Fruit fly (Drosophila melanogaster) whole organism, pupa: ENCODE measurements around the gene Nna1.

Experiments used
- CG10348 ChIP-seq: fragments of 200-800 bp; sonication (Bioruptor generic); IDR thresholded peaks from 2 replicates; pipeline ENCODE4 v1.3.6; 2022; ENCODE audit warnings: missing biosample characterization, missing genetic modification characterization
- CG12605 ChIP-seq: fragments of 200-800 bp; sonication (Bioruptor generic); IDR thresholded peaks from 2 replicates; pipeline ENCODE4 v1.3.6; 2022; ENCODE audit warnings: missing biosample characterization, missing genetic modification characterization
- CG13204 ChIP-seq: fragments of 200-800 bp; sonication (Bioruptor generic); optimal IDR thresholded peaks from 2 replicates; lab custom pipeline; 2018; ENCODE audit warnings: missing biosample characterization, mild to moderate bottlenecking, missing genetic modification characterization, moderate library complexity
- CG14655 ChIP-seq: fragments of 200-800 bp; sonication (Bioruptor generic); optimal IDR thresholded peaks from 3 replicates; lab custom pipeline; 2017; ENCODE audit warnings: mild to moderate bottlenecking, missing biosample characterization, missing genetic modification reagents, missing genetic modification characterization
- CG15710 ChIP-seq: fragments of 200-800 bp; sonication (Bioruptor generic); optimal IDR thresholded peaks from 2 replicates; lab custom pipeline; 2018; ENCODE audit warnings: missing biosample characterization, mild to moderate bottlenecking, missing genetic modification characterization, moderate library complexity
- CG17806 ChIP-seq: fragments of 200-800 bp; sonication (Bioruptor generic); optimal IDR thresholded peaks from 2 replicates; lab custom pipeline; 2018; ENCODE audit warnings: missing biosample characterization, mild to moderate bottlenecking, missing genetic modification characterization, moderate library complexity
- CG32121 ChIP-seq: fragments of 200-800 bp; sonication (Bioruptor generic); IDR thresholded peaks from 2 replicates; pipeline ENCODE4 v1.3.6; 2022; ENCODE audit warnings: missing biosample characterization, missing genetic modification characterization
- CG34367 ChIP-seq: fragments of 200-800 bp; sonication (Bioruptor generic); optimal IDR thresholded peaks from 2 replicates; lab custom pipeline; 2018; ENCODE audit warnings: missing biosample characterization, mild to moderate bottlenecking, missing genetic modification characterization
- CG4496 ChIP-seq: fragments of 200-800 bp; sonication (Bioruptor generic); IDR thresholded peaks from 3 replicates; pipeline ENCODE4 v1.3.6; 2022; ENCODE audit warnings: missing biosample characterization, missing genetic modification characterization
- CG8159 ChIP-seq: fragments of 200-800 bp; sonication (Bioruptor generic); optimal IDR thresholded peaks from 3 replicates; lab custom pipeline; 2018; ENCODE audit warnings: missing biosample characterization, mild to moderate bottlenecking, missing genetic modification characterization, moderate library complexity
- CG8301 ChIP-seq: fragments of 200-800 bp; sonication (Bioruptor generic); optimal IDR thresholded peaks from 2 replicates; lab custom pipeline; 2018; ENCODE audit warnings: missing biosample characterization, mild to moderate bottlenecking, missing genetic modification characterization
- CG9948 ChIP-seq: fragments of 200-800 bp; sonication (Bioruptor generic); optimal IDR thresholded peaks from 2 replicates; lab custom pipeline; 2018; ENCODE audit warnings: missing biosample characterization, mild to moderate bottlenecking, missing genetic modification characterization, moderate library complexity
- D1 ChIP-seq: fragments of 200-800 bp; sonication (Bioruptor generic); optimal IDR thresholded peaks from 2 replicates; lab custom pipeline; 2018; ENCODE audit warnings: missing biosample characterization, mild to moderate bottlenecking, missing genetic modification characterization, moderate library complexity
- EcR ChIP-seq: fragments of 200-800 bp; sonication (Bioruptor generic); optimal IDR thresholded peaks from 3 replicates; lab custom pipeline; 2019; ENCODE audit warnings: missing biosample characterization, missing genetic modification characterization, mild to moderate bottlenecking, moderate library complexity, missing genetic modification reagents
- Ets98B ChIP-seq: fragments of 200-800 bp; sonication (Bioruptor generic); IDR thresholded peaks from 2 replicates; pipeline ENCODE4 v1.3.6; 2022; ENCODE audit warnings: missing biosample characterization, missing genetic modification characterization
- Pif1A ChIP-seq: fragments of 200-800 bp; sonication (Bioruptor generic); optimal IDR thresholded peaks from 3 replicates; lab custom pipeline; 2016; ENCODE audit warnings: missing biosample characterization, missing genetic modification characterization
- Pif1B ChIP-seq: fragments of 200-800 bp; sonication (Bioruptor generic); optimal IDR thresholded peaks from 3 replicates; lab custom pipeline; 2016; ENCODE audit warnings: missing biosample characterization, missing genetic modification characterization
- Snoo ChIP-seq: fragments of 200-800 bp; sonication (Bioruptor generic); optimal IDR thresholded peaks from 3 replicates; lab custom pipeline; 2017; ENCODE audit warnings: missing biosample characterization, mild to moderate bottlenecking, missing genetic modification characterization, inconsistent platforms
- fd96Ca ChIP-seq: fragments of 200-800 bp; sonication (Bioruptor generic); IDR thresholded peaks from 3 replicates; pipeline ENCODE4 v1.3.6; 2022; ENCODE audit warnings: missing biosample characterization, missing genetic modification characterization
- gl ChIP-seq: fragments of 200-800 bp; sonication (Bioruptor generic); optimal IDR thresholded peaks from 2 replicates; lab custom pipeline; 2018; ENCODE audit warnings: missing biosample characterization, mild to moderate bottlenecking, missing genetic modification characterization
- rn ChIP-seq: fragments of 200-800 bp; sonication (Bioruptor generic); IDR thresholded peaks from 2 replicates; pipeline ENCODE4 v1.3.6; 2022; ENCODE audit warnings: missing biosample characterization, missing genetic modification characterization

Nna1 gene

DNA sequence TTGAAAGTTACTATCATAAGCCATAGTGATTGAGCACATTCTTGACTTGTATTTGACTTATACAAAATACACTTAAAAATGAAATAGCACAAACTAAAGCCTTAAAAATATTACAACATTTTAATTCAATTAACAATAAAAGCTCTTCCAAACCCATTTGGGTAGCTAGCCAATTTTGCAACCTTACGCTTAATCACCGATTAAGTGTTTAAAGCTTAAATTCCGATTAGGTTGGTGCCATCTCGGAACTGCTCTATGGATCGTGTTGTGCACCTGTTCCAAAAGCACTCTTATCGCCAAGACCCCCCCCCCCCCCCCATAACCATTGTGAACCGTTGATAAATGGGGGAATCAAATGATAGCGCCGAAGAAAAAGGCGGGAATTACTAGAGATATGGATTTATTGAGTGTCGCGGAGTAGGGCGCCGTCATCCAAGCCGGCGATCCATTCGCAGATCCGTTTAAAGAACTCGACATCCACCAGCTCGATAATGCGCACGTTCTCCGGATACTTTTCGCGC lies 14.1 kb upstream of the Nna1 start:
- TF ChIP-seq CG9948 (tag; lab: Kevin White, UChicago) (no peak), CG34367 (no peak), rn (GFP tag; lab: Robert Waterston, UW) (no peak), CG8301 (tag; lab: Kevin White, UChicago) (no peak), Pif1A (GFP tag; lab: Kevin White, UChicago) (no peak), Pif1B (no peak), CG10348 (GFP tag; lab: Robert Waterston, UW) (no peak), CG15710 (no peak), fd96Ca (GFP tag; lab: Robert Waterston, UW) (no peak), CG17806 (no peak), D1 (tag; lab: Kevin White, UChicago) (no peak), Snoo (tag; lab: Kevin White, UChicago) (no peak), CG13204 (no peak), CG8159 (tag; lab: Kevin White, UChicago) (no peak), Ets98B (GFP tag; lab: Robert Waterston, UW) (no peak), EcR (GFP tag; lab: Kevin White, UChicago) (no peak), CG4496 (no peak), gl (tag; lab: Kevin White, UChicago) (no peak), CG12605 (no peak)

- TF ChIP-seq fd96Ca (GFP tag; lab: Robert Waterston, UW): no peak
- peak; percentile 29 for TF ChIP-seq Snoo (tag; lab: Kevin White, UChicago)
- TF ChIP-seq EcR (GFP tag; lab: Kevin White, UChicago): no peak
- peak; percentile 71 for TF ChIP-seq CG8159 (tag; lab: Kevin White, UChicago)
- peak; percentile 67 for TF ChIP-seq CG17806
- TF ChIP-seq Pif1B: peak; percentile 24
- peak; percentile 45 for TF ChIP-seq CG34367
- no peak for TF ChIP-seq rn (GFP tag; lab: Robert Waterston, UW)
- peak; percentile 60 for TF ChIP-seq CG9948 (tag; lab: Kevin White, UChicago)
- peak; percentile 65 for TF ChIP-seq CG32121 (GFP tag; lab: Robert Waterston, UW)
- TF ChIP-seq CG14655 (GFP tag; lab: Kevin White, UChicago): peak; percentile 47
- peak; percentile 37 for TF ChIP-seq Pif1A (GFP tag; lab: Kevin White, UChicago)
- TF ChIP-seq CG4496: peak; percentile 66
- TF ChIP-seq CG8301 (tag; lab: Kevin White, UChicago): peak; percentile 25
- TF ChIP-seq CG10348 (GFP tag; lab: Robert Waterston, UW): no peak
- TF ChIP-seq D1 (tag; lab: Kevin White, UChicago): peak; percentile 17
- TF ChIP-seq CG13204: no peak
- no peak for TF ChIP-seq gl (tag; lab: Kevin White, UChicago)
- TF ChIP-seq Ets98B (GFP tag; lab: Robert Waterston, UW): peak; percentile 23; the same call in 1 of the 2 replicates
- 0 out of 2 replicates have a peak, but pooled peaks have one; percentile 16 for TF ChIP-seq CG12605
- peak; percentile 61 for TF ChIP-seq CG15710
These were observed 12.5 kb upstream of the Nna1 start for dm6 chrX:13679565-13679964.

- TF ChIP-seq CG12605 (no peak; the same call in 1 of the 2 replicates), EcR (GFP tag; lab: Kevin White, UChicago) (no peak), gl (tag; lab: Kevin White, UChicago) (no peak)
These were observed 11.8 kb upstream of the Nna1 start, which contains the start of gene CG12177 for dm6 chrX:13680262-13680661. TSS of gene CG12177 (minus strand) at chrX:13680500.

DNA sequence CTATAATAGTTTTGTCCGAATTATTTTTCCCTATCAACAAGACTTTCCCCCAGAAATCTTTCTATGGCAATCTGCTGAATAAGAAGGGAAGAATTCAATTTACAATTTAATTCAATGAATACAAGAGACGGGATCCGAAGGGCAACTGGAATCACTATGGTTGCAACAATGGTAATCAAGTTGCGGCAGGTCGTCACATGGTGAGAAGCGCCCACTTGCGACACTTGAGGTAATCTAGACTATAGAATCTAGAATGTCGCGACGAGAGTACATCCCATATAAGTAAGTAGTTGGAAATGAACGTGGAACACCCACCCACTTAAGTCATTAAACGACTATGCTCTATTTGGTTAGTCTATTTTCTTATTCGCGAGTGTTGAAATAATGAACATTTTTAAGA lies 10.2 kb upstream of the Nna1 start:
- TF ChIP-seq CG13204 (no peak), CG15710 (no peak), rn (GFP tag; lab: Robert Waterston, UW) (no peak), CG34367 (no peak), CG4496 (no peak), CG12605 (no peak), Ets98B (GFP tag; lab: Robert Waterston, UW) (no peak), CG32121 (GFP tag; lab: Robert Waterston, UW) (no peak), Pif1B (no peak), Pif1A (GFP tag; lab: Kevin White, UChicago) (no peak), CG10348 (GFP tag; lab: Robert Waterston, UW) (no peak), gl (tag; lab: Kevin White, UChicago) (no peak), Snoo (tag; lab: Kevin White, UChicago) (no peak)
- TF ChIP-seq, all 21 proteins: peak for 0

- TF ChIP-seq EcR (GFP tag; lab: Kevin White, UChicago): no peak
- TF ChIP-seq CG15710: no peak
- TF ChIP-seq CG14655 (GFP tag; lab: Kevin White, UChicago): no peak
- no peak for TF ChIP-seq fd96Ca (GFP tag; lab: Robert Waterston, UW)
- TF ChIP-seq Snoo (tag; lab: Kevin White, UChicago): no peak
- TF ChIP-seq Pif1A (GFP tag; lab: Kevin White, UChicago): no peak
- TF ChIP-seq CG12605: no peak
These were observed 9.4 kb upstream of the Nna1 start, which contains the start of gene CG11158 for dm6 chrX:13682652-13683051. TSS of gene CG11158 (plus strand) at chrX:13682952.

DNA sequence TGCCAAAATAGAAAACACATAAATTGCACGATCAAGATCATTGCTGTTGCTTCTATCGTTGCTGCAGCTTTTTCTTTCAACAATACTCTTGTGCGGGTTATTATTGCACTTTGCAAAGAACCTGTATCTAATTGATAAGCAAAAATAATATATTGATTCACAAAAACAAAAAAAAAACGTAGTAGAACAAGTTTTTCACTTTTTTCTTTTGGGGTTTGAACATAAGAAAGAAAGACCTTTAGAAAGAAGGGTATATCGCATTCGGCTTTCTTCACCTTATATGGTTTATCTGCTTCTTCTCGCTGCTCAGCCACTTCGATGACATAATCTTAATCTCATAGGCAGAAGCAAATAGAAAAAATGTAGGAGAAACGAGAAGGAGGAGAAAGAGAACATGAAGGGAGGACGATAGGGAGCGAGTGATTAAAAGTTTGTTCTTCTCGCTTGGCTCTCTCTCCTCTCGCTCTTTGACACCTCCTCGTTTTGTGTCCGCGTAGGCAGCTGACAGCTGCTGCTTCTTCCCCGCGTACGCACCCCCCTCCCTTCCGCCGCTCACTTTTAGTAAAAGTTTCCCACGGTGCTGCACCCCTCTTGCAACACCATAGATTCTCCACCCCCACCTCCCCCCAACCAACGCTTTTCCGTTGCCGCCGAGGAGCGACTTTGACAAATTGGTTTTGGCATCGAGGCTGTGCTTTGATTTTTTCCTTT lies 6.8 kb downstream of the Nna1 start:
- no peak for TF ChIP-seq CG10348 (GFP tag; lab: Robert Waterston, UW)
- TF ChIP-seq CG8301 (tag; lab: Kevin White, UChicago): peak; percentile 8
- TF ChIP-seq CG32121 (GFP tag; lab: Robert Waterston, UW): 0 out of 2 replicates have a peak, but pooled peaks have one; percentile 19
- no peak for TF ChIP-seq CG13204
- no peak for TF ChIP-seq EcR (GFP tag; lab: Kevin White, UChicago)
- TF ChIP-seq Snoo (tag; lab: Kevin White, UChicago): no peak
- no peak for TF ChIP-seq gl (tag; lab: Kevin White, UChicago)
- TF ChIP-seq CG4496: peak; percentile 63; the same call in 1 of the 3 replicates
- TF ChIP-seq CG14655 (GFP tag; lab: Kevin White, UChicago): peak; percentile 15
- no peak for TF ChIP-seq CG9948 (tag; lab: Kevin White, UChicago)
- no peak for TF ChIP-seq fd96Ca (GFP tag; lab: Robert Waterston, UW)
- no peak for TF ChIP-seq Pif1A (GFP tag; lab: Kevin White, UChicago)
- no peak for TF ChIP-seq CG15710
- TF ChIP-seq rn (GFP tag; lab: Robert Waterston, UW): no peak
- no peak for TF ChIP-seq CG12605
- TF ChIP-seq Ets98B (GFP tag; lab: Robert Waterston, UW): peak; percentile 43; the same call in 1 of the 2 replicates
- no peak for TF ChIP-seq Pif1B
- TF ChIP-seq CG8159 (tag; lab: Kevin White, UChicago): no peak
- TF ChIP-seq CG34367: no peak
- no peak for TF ChIP-seq D1 (tag; lab: Kevin White, UChicago)
- TF ChIP-seq CG17806: no peak
